Worm (Caenorhabditis elegans) whole organism, young adult: ENCODE data around the gene F48G7.12.

ENCODE experiments used
- ceh-58 ChIP-seq: fragments of 200-800 bp; sonication (Bioruptor generic); IDR thresholded peaks from 2 replicates; pipeline ENCODE4 v1.3.6; 2022; ENCODE audit warnings: missing genetic modification characterization, missing compliant biosample characterization
- hrde-1 ChIP-seq: sonication (generic microtip); optimal IDR thresholded peaks from 2 replicates; lab custom pipeline; 2016; ENCODE audit warnings: missing genetic modification characterization, mild to moderate bottlenecking, missing compliant biosample characterization, moderate library complexity, missing genotype, missing genetic modification reagents, borderline replicate concordance

ce11 chrV:597823-598222 is 48.2 kb downstream of the F48G7.12 start:
- no peak for TF ChIP-seq ceh-58 (GFP tag; lab: Robert Waterston, UW)
- TF ChIP-seq hrde-1 = no peak
